Worm (Caenorhabditis elegans): ENCODE results near the gene tbb-2.

tbb-2 gene

DNA sequence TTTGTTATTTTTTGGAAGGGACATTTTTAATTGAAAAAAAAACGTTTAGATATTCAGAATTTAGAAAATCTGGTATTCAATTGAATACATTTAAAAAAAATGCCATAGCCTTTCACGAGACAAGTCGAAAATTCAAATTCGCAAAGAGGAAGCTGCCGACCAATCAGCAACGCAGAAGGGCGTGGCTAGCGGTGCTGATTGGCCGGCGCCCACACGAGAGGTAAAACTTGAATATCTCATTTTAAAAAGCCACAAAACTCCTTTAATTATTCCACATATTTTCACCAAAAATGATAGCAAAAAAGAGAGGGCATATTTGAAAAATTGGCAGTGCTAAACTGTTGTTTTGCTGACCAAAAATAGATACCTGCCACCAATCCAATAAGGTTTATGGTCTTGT is 42.9 kb downstream of the tbb-2 start:
- no peak for TF ChIP-seq tab-1 (GFP tag; IDR thresholded peaks at IDR 0.05)
- TF ChIP-seq ztf-23 (GFP tag; IDR thresholded peaks at IDR 0.05) = no peak
- TF ChIP-seq klf-2 (GFP tag; conservative IDR thresholded peaks at IDR 0.05) = no peak
- no peak for TF ChIP-seq flt-1 (GFP tag; IDR thresholded peaks at IDR 0.05)
- TF ChIP-seq cog-1 (tag; optimal IDR thresholded peaks at IDR 0.05) = no peak
- no peak for TF ChIP-seq T22C8.4 (GFP tag; IDR thresholded peaks at IDR 0.05)
- no peak for TF ChIP-seq med-1 (GFP tag; optimal IDR thresholded peaks at IDR 0.05; ENCODE audit: insufficient read depth)
- no peak for TF ChIP-seq ztf-29 (GFP tag; IDR thresholded peaks at IDR 0.05)
- TF ChIP-seq ref-1 (GFP tag; conservative IDR thresholded peaks at IDR 0.05) = no peak

DNA sequence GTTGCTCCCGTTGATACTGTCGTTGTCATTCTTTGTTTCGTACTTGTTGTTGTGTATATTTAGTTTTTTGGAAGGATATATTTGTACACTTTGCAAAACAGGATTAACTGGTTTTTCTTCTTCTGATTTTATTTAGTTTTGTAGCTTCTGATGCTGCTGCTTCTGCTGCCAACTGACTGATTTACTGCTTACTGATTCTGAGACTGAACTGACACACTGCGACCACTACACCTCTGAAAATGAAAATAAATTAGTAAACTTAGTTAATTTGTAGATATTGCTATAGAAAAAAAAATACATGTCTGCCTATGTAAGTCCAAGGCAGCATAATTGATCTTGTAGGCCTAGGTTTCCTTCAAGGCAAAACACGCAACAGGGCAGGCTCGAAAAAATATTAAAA is 44.7 kb downstream of the tbb-2 start, which contains the start of gene R10E9.4:
R10E9.4 (minus strand) TSS at position 101 of the 400 bp plus-strand sequence.
- TF ChIP-seq ztf-29 (GFP tag; IDR thresholded peaks at IDR 0.05) = no peak
- TF ChIP-seq tab-1 (GFP tag; IDR thresholded peaks at IDR 0.05) = no peak
- no peak for TF ChIP-seq T22C8.4 (GFP tag; IDR thresholded peaks at IDR 0.05)

- no peak for TF ChIP-seq tab-1 (GFP tag; IDR thresholded peaks at IDR 0.05)
- TF ChIP-seq klf-2 (GFP tag; conservative IDR thresholded peaks at IDR 0.05) = no peak
- no peak for TF ChIP-seq ref-1 (GFP tag; conservative IDR thresholded peaks at IDR 0.05)
- no peak for TF ChIP-seq flt-1 (GFP tag; IDR thresholded peaks at IDR 0.05)
Measured at ce11 chrIII:3970395-3970794, 47.0 kb downstream of the tbb-2 start.

DNA sequence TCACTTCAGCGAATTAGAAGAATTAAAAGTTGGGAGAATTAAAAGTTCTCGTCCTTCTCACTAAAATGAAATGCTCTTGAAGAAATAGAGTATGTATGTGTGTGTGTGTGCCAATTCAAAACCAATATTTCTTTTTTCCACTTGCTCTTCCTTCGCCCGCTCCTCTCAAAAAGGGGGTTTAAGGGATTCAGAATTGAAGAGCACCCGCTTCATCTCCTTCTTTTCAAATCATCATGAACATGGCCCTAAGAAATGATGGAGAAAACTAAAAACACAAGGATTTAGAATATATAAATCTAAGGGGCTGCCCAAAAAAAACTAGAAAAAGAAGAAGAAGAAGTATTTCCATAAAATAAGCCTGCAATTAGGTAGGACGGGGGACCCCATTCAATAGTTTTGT is 48.3 kb downstream of the tbb-2 start:
- TF ChIP-seq ref-1 (GFP tag; conservative IDR thresholded peaks at IDR 0.05) = no peak
- no peak for TF ChIP-seq T22C8.4 (GFP tag; IDR thresholded peaks at IDR 0.05)
- no peak for TF ChIP-seq tab-1 (GFP tag; IDR thresholded peaks at IDR 0.05)
- TF ChIP-seq ztf-23 (GFP tag; IDR thresholded peaks at IDR 0.05) = no peak
- TF ChIP-seq klf-2 (GFP tag; conservative IDR thresholded peaks at IDR 0.05) = no peak
- no peak for TF ChIP-seq cog-1 (tag; optimal IDR thresholded peaks at IDR 0.05)
- no peak for TF ChIP-seq med-1 (GFP tag; optimal IDR thresholded peaks at IDR 0.05; ENCODE audit: insufficient read depth)
- no peak for TF ChIP-seq ztf-29 (GFP tag; IDR thresholded peaks at IDR 0.05)
- TF ChIP-seq flt-1 (GFP tag; IDR thresholded peaks at IDR 0.05) = no peak

- TF ChIP-seq ztf-23 (GFP tag; IDR thresholded peaks at IDR 0.05) (no peak), tab-1 (GFP tag; IDR thresholded peaks at IDR 0.05) (no peak), flt-1 (GFP tag; IDR thresholded peaks at IDR 0.05) (no peak), ref-1 (GFP tag; conservative IDR thresholded peaks at IDR 0.05) (no peak), cog-1 (tag; optimal IDR thresholded peaks at IDR 0.05) (no peak), med-1 (GFP tag; optimal IDR thresholded peaks at IDR 0.05; ENCODE audit: insufficient read depth) (no peak), klf-2 (GFP tag; conservative IDR thresholded peaks at IDR 0.05) (no peak), T22C8.4 (GFP tag; IDR thresholded peaks at IDR 0.05) (no peak)
Measured at ce11 chrIII:3966143-3966542, 51.3 kb downstream of the tbb-2 start.

Data from whole organism, midembryonic.